Worm (Caenorhabditis elegans) whole organism, L4 larva: Measurements from ENCODE around the gene F44G4.7.

Experiments
- D1046.2 ChIP-seq: fragments of 200-800 bp; sonication (Bioruptor generic); IDR thresholded peaks from 2 replicates; pipeline ENCODE4 v1.3.6; 2022; ENCODE audit warnings: missing genetic modification characterization, missing compliant biosample characterization
- T20F7.1 ChIP-seq: fragments of 200-800 bp; sonication (Bioruptor generic); optimal IDR thresholded peaks from 2 replicates; lab custom pipeline; 2018; ENCODE audit warnings: mild to moderate bottlenecking, missing genetic modification characterization, missing compliant biosample characterization
- T26A8.4 ChIP-seq: fragments of 200-800 bp; sonication (Bioruptor generic); IDR thresholded peaks from 2 replicates; pipeline ENCODE4 v1.3.6; 2022; ENCODE audit warnings: missing genetic modification characterization, missing compliant biosample characterization
- Y5F2A.4 ChIP-seq: fragments of 200-800 bp; sonication (Bioruptor generic); optimal IDR thresholded peaks from 2 replicates; lab custom pipeline; 2018; ENCODE audit warnings: mild to moderate bottlenecking, missing genetic modification characterization, missing compliant biosample characterization
- aha-1 ChIP-seq: fragments of 150-350 bp; peaks from one replicate; lab custom pipeline; 2014; ENCODE audit warnings: missing biosample characterization, missing genetic modification characterization
- ama-1 ChIP-seq: fragments of 150-350 bp; optimal IDR thresholded peaks from 2 replicates; lab custom pipeline; 2014; ENCODE audit warnings: inconsistent platforms, mixed read lengths
- ceh-20 ChIP-seq: fragments of 200-800 bp; sonication (Bioruptor generic); IDR thresholded peaks from 2 replicates; pipeline ENCODE4 v1.3.6; 2022; ENCODE audit warnings: missing genetic modification reagents, missing genetic modification characterization, missing compliant biosample characterization
- ctbp-1 ChIP-seq: fragments of 200-800 bp; sonication (Bioruptor generic); IDR thresholded peaks from 2 replicates; pipeline ENCODE4 v1.3.6; 2022; ENCODE audit warnings: missing genetic modification reagents, missing genetic modification characterization, missing compliant biosample characterization
- daf-16 ChIP-seq, 3 experiments: sonication (generic microtip); optimal IDR thresholded peaks; 2 replicates each; lab custom pipeline; 2016 to 2017; ENCODE audit warnings: missing genetic modification characterization in 3 of 3, missing genetic modification reagents in 3 of 3, mild to moderate bottlenecking in 2 of 3, missing compliant biosample characterization in 2 of 3, missing biosample characterization in 1 of 3, moderate library complexity in 1 of 3
- daf-19 ChIP-seq: fragments of 200-800 bp; sonication (Bioruptor generic); conservative IDR thresholded peaks from 2 replicates; pipeline ENCODE4 v1.3.6; 2022; ENCODE audit warnings: missing genetic modification characterization, missing compliant biosample characterization
- dmd-6 ChIP-seq: fragments of 200-800 bp; sonication (Bioruptor generic); IDR thresholded peaks from 2 replicates; pipeline ENCODE4 v1.3.6; 2022; ENCODE audit warnings: missing genetic modification reagents, missing genetic modification characterization, missing compliant biosample characterization
- dmd-8 ChIP-seq: fragments of 200-800 bp; sonication (Bioruptor generic); IDR thresholded peaks from 2 replicates; pipeline ENCODE4 v1.3.6; 2022; ENCODE audit warnings: missing genetic modification characterization, missing compliant biosample characterization
- dve-1 ChIP-seq: sonication (generic microtip); optimal IDR thresholded peaks from 2 replicates; lab custom pipeline; 2017; ENCODE audit warnings: antibody characterized with exemption, mild to moderate bottlenecking, missing genetic modification characterization, missing compliant biosample characterization; ENCODE audit not compliant: insufficient read depth
- egl-27 ChIP-seq: sonication (generic microtip); optimal IDR thresholded peaks from 3 replicates; lab custom pipeline; 2017; ENCODE audit warnings: missing biosample characterization, missing genetic modification reagents, missing genetic modification characterization
- hlh-11 ChIP-seq: fragments of 200-800 bp; sonication (Bioruptor generic); optimal IDR thresholded peaks from 2 replicates; lab custom pipeline; 2018; ENCODE audit warnings: mild to moderate bottlenecking, missing genetic modification characterization, missing compliant biosample characterization
- hlh-30 ChIP-seq: sonication (generic microtip); optimal IDR thresholded peaks from 2 replicates; lab custom pipeline; 2017; ENCODE audit warnings: antibody characterized with exemption, mild to moderate bottlenecking, missing genetic modification characterization, missing compliant biosample characterization; ENCODE audit not compliant: insufficient read depth
- lsy-2 ChIP-seq, 2 experiments: fragments of 150-350 bp in 1 of 2; sonication (generic microtip) in 1 of 2; optimal IDR thresholded peaks; 2 replicates each; lab custom pipeline; 2014 to 2017; ENCODE audit warnings: missing biosample characterization in 2 of 2, missing genetic modification characterization in 2 of 2
- mdl-1 ChIP-seq, 2 experiments: fragments of 150-350 bp in 1 of 2; sonication (generic microtip) in 1 of 2; optimal IDR thresholded peaks; 2 replicates each; lab custom pipeline; 2014 to 2017; ENCODE audit warnings: missing biosample characterization in 2 of 2, missing genetic modification characterization in 2 of 2
- mes-2 ChIP-seq: sonication (generic microtip); optimal IDR thresholded peaks from 2 replicates; lab custom pipeline; 2016; ENCODE audit warnings: missing genotype, mild to moderate bottlenecking, missing genetic modification characterization, missing compliant biosample characterization; ENCODE audit not compliant: poor library complexity, severe bottlenecking
- mxl-3 ChIP-seq: fragments of 200-800 bp; sonication (Bioruptor generic); optimal IDR thresholded peaks from 2 replicates; lab custom pipeline; 2018; ENCODE audit warnings: mild to moderate bottlenecking, missing genetic modification characterization, missing compliant biosample characterization
- nhr-102 ChIP-seq: sonication (generic microtip); optimal IDR thresholded peaks from 2 replicates; lab custom pipeline; 2016; ENCODE audit warnings: mild to moderate bottlenecking, missing genetic modification characterization, moderate library complexity, missing compliant biosample characterization
- nhr-28 ChIP-seq: fragments of 150-350 bp; optimal IDR thresholded peaks from 2 replicates; lab custom pipeline; 2014; ENCODE audit warnings: missing biosample characterization, missing genetic modification characterization
- nhr-41 ChIP-seq: fragments of 200-800 bp; sonication (Bioruptor generic); IDR thresholded peaks from 2 replicates; pipeline ENCODE4 v1.3.6; 2022; ENCODE audit warnings: missing genetic modification reagents, missing genetic modification characterization, missing compliant biosample characterization
- nhr-42 ChIP-seq: fragments of 200-800 bp; sonication (Bioruptor generic); IDR thresholded peaks from 2 replicates; pipeline ENCODE4 v1.3.6; 2022; ENCODE audit warnings: missing genetic modification characterization, missing compliant biosample characterization
- nhr-6 ChIP-seq: fragments of 150-350 bp; optimal IDR thresholded peaks from 2 replicates; lab custom pipeline; 2014; ENCODE audit warnings: missing biosample characterization, missing genetic modification characterization
- php-3 ChIP-seq: fragments of 200-800 bp; sonication (Bioruptor generic); IDR thresholded peaks from 2 replicates; pipeline ENCODE4 v1.3.6; 2022; ENCODE audit warnings: missing genetic modification reagents, missing genetic modification characterization, missing compliant biosample characterization
- pqm-1 ChIP-seq: sonication (generic microtip); optimal IDR thresholded peaks from 2 replicates; lab custom pipeline; 2017; ENCODE audit warnings: missing biosample characterization, missing genetic modification characterization
- saeg-2 ChIP-seq: fragments of 200-800 bp; sonication (Bioruptor generic); IDR thresholded peaks from 2 replicates; pipeline ENCODE4 v1.3.6; 2022; ENCODE audit warnings: missing genetic modification reagents, missing genetic modification characterization, missing compliant biosample characterization
- snpc-1.2 ChIP-seq: fragments of 200-800 bp; sonication (Bioruptor generic); IDR thresholded peaks from 2 replicates; pipeline ENCODE4 v1.3.6; 2022; ENCODE audit warnings: missing genetic modification reagents, missing genetic modification characterization, missing compliant biosample characterization
- snpc-4 ChIP-seq: fragments of 150-350 bp; optimal IDR thresholded peaks from 2 replicates; lab custom pipeline; 2014; ENCODE audit warnings: missing biosample characterization, missing genetic modification characterization
- tag-97 ChIP-seq: fragments of 200-800 bp; sonication (Bioruptor generic); IDR thresholded peaks from 2 replicates; pipeline ENCODE4 v1.3.6; 2022; ENCODE audit warnings: missing genetic modification characterization, missing compliant biosample characterization
- zag-1 ChIP-seq: fragments of 150-350 bp; optimal IDR thresholded peaks from 2 replicates; lab custom pipeline; 2014; ENCODE audit warnings: missing biosample characterization, missing genetic modification characterization
- zfp-2 ChIP-seq: sonication (generic microtip); optimal IDR thresholded peaks from 2 replicates; lab custom pipeline; 2016; ENCODE audit warnings: mild to moderate bottlenecking, missing genetic modification characterization, missing compliant biosample characterization
- zfp-3 ChIP-seq: fragments of 200-800 bp; sonication (Bioruptor generic); conservative IDR thresholded peaks from 2 replicates; pipeline ENCODE4 v1.3.6; 2022; ENCODE audit warnings: missing genetic modification reagents, missing genetic modification characterization, missing compliant biosample characterization

Gene F44G4.7

ce11 chrII:8997479-8997878 lies 7.5 kb downstream of the F44G4.7 start, which contains the start of the genes F44G4.3 and tdp-1 (continued):
- no peak for TF ChIP-seq mdl-1 (tag; optimal IDR thresholded peaks at IDR 0.05; lab: Kevin White, UChicago)
- peak; percentile 44 for TF ChIP-seq aha-1 (tag; lab: Kevin White, UChicago)
- no peak for TF ChIP-seq egl-27 (tag; lab: Kevin White, UChicago)
- no peak for TF ChIP-seq nhr-6
- TF ChIP-seq zfp-2 = no peak
- no peak for TF ChIP-seq nhr-41 (GFP tag; lab: Robert Waterston, UW)
- peak; percentile 27 for TF ChIP-seq T20F7.1 (GFP tag; lab: Kevin White, UChicago)
- TF ChIP-seq T26A8.4 = no peak
- no peak for TF ChIP-seq ctbp-1 (GFP tag; lab: Robert Waterston, UW)
- TF ChIP-seq zfp-3 (GFP tag; lab: Robert Waterston, UW) = no peak

ce11 chrII:8996064-8996463 lies 8.9 kb downstream of the F44G4.7 start, which contains the start of gene ndub-2:
ndub-2 (plus strand) TSS chrII:8996364.
- TF ChIP-seq Y5F2A.4 = no peak
- TF ChIP-seq mxl-3 = no peak
- no peak for TF ChIP-seq nhr-42 (GFP tag; lab: Robert Waterston, UW)
- no peak for TF ChIP-seq daf-19 (GFP tag; lab: Robert Waterston, UW)
- no peak for TF ChIP-seq saeg-2
- no peak for TF ChIP-seq nhr-102
- no peak for TF ChIP-seq D1046.2 (GFP tag; lab: Robert Waterston, UW)

ce11 chrII:8994336-8994735 lies 10.6 kb downstream of the F44G4.7 start, which contains the start of gene F44G4.1:
F44G4.1 (plus strand) TSS chrII:8994636.
- TF ChIP-seq snpc-1.2 (GFP tag; lab: Robert Waterston, UW) (no peak), snpc-4 (no peak), tag-97 (GFP tag; lab: Robert Waterston, UW) (no peak)

- TF ChIP-seq ama-1 (no peak), T20F7.1 (GFP tag; lab: Kevin White, UChicago) (no peak), mes-2 (tag; lab: Kevin White, UChicago) (peak; percentile 8), lsy-2 (tag; optimal IDR thresholded peaks at IDR 0.05; lab: Kevin White, UChicago) (peak in 1 of 2 experiments; percentile 96), dve-1 (tag; lab: Kevin White, UChicago) (no peak)
These were observed 12.2 kb downstream of the F44G4.7 start, which contains the start of gene ooc-5 for ce11 chrII:8992780-8993179. ooc-5 (plus strand) TSS chrII:8993160.

ce11 chrII:8991602-8992001 lies 13.4 kb downstream of the F44G4.7 start:
- TF ChIP-seq php-3 (GFP tag; lab: Robert Waterston, UW) (no peak), pqm-1 (peak; percentile 71), zag-1 (tag; lab: Kevin White, UChicago) (no peak), nhr-28 (tag; lab: Kevin White, UChicago) (peak; percentile 72), dmd-6 (GFP tag; lab: Robert Waterston, UW) (peak; percentile 42; the same call in 1 of the 2 replicates), mdl-1 (tag; optimal IDR thresholded peaks at IDR 0.05; lab: Kevin White, UChicago) (peak in 1 of 2 experiments; percentile 18), T26A8.4 (no peak), daf-16 (GFP tag; optimal IDR thresholded peaks at IDR 0.05; lab: Kevin White, UChicago) (no peak), daf-16 (tag; optimal IDR thresholded peaks at IDR 0.05; lab: Kevin White, UChicago) (peak; percentile 54), ceh-20 (GFP tag; lab: Robert Waterston, UW) (no peak), dmd-8 (no peak), hlh-11 (peak; percentile 60), hlh-30 (tag; lab: Kevin White, UChicago) (peak; percentile 15), dve-1 (tag; lab: Kevin White, UChicago) (peak; percentile 46)
- TF ChIP-seq, all 104 proteins: peak for 8
